Worm (Caenorhabditis elegans): ENCODE measurements around the gene Y73B6BL.288.
A peak's percentile ranks its signal among the peaks of the same experiment; 100 is the strongest.

ce11 chrIV:6321667-6322066 is 20.7 kb downstream of the Y73B6BL.288 start, which contains the start of gene Y73B6BL.29:
- peak; percentile 50 for TF ChIP-seq nhr-237 (tag; optimal IDR thresholded peaks at IDR 0.05)
- no peak for TF ChIP-seq unc-39 (tag; optimal IDR thresholded peaks at IDR 0.05)
- TF ChIP-seq ces-1 (GFP tag; optimal IDR thresholded peaks at IDR 0.05): peak; percentile 98
- no peak for TF ChIP-seq elt-1 (tag; optimal IDR thresholded peaks at IDR 0.05; ENCODE audit: borderline replicate concordance, insufficient read depth)
- peak; percentile 67 for TF ChIP-seq mep-1 (tag; optimal IDR thresholded peaks at IDR 0.05)
- TF ChIP-seq nhr-12 (tag; optimal IDR thresholded peaks at IDR 0.05): no peak
- no peak for TF ChIP-seq unc-62 (GFP tag; optimal IDR thresholded peaks at IDR 0.05)
- no peak for TF ChIP-seq nhr-76 (tag; optimal IDR thresholded peaks at IDR 0.05)
- peak; percentile 77 for TF ChIP-seq lsy-2 (tag; optimal IDR thresholded peaks at IDR 0.05)
- no peak for TF ChIP-seq elt-3 (tag; optimal IDR thresholded peaks at IDR 0.05)

Measured in whole organism, mixed stage, embryonic.